Worm (Caenorhabditis elegans) whole organism, midembryonic: ENCODE data around the gene srz-100.

Source experiments
- T22C8.4 ChIP-seq: fragments of 200-800 bp; sonication (Bioruptor generic); IDR thresholded peaks from 2 replicates; pipeline ENCODE4 v1.3.6; 2022; ENCODE audit warnings: missing genetic modification characterization, missing compliant biosample characterization
- cog-1 ChIP-seq: sonication (generic microtip); optimal IDR thresholded peaks from 2 replicates; lab custom pipeline; 2016; ENCODE audit warnings: missing genetic modification characterization, missing compliant biosample characterization
- flt-1 ChIP-seq: fragments of 200-800 bp; sonication (Bioruptor generic); IDR thresholded peaks from 2 replicates; pipeline ENCODE4 v1.3.6; 2022; ENCODE audit warnings: missing genetic modification characterization, missing compliant biosample characterization
- klf-2 ChIP-seq: fragments of 200-800 bp; sonication (Bioruptor generic); conservative IDR thresholded peaks from 2 replicates; pipeline ENCODE4 v1.3.6; 2022; ENCODE audit warnings: missing genetic modification reagents, missing genetic modification characterization, missing compliant biosample characterization
- med-1 ChIP-seq: sonication (generic microtip); optimal IDR thresholded peaks from 2 replicates; lab custom pipeline; 2017; ENCODE audit warnings: missing genetic modification characterization, mild to moderate bottlenecking, missing compliant biosample characterization, antibody characterized with exemption, missing genetic modification reagents; ENCODE audit not compliant: insufficient read depth
- ref-1 ChIP-seq: fragments of 200-800 bp; sonication (Bioruptor generic); conservative IDR thresholded peaks from 2 replicates; pipeline ENCODE4 v1.3.6; 2022; ENCODE audit warnings: missing genetic modification reagents, missing genetic modification characterization, missing compliant biosample characterization
- tab-1 ChIP-seq: fragments of 200-800 bp; sonication (Bioruptor generic); IDR thresholded peaks from 2 replicates; pipeline ENCODE4 v1.3.6; 2022; ENCODE audit warnings: missing genetic modification characterization, missing compliant biosample characterization
- ztf-23 ChIP-seq: fragments of 200-800 bp; sonication (Bioruptor generic); IDR thresholded peaks from 2 replicates; pipeline ENCODE4 v1.3.6; 2022; ENCODE audit warnings: missing genetic modification reagents, missing genetic modification characterization, missing compliant biosample characterization
- ztf-29 ChIP-seq: fragments of 200-800 bp; sonication (Bioruptor generic); IDR thresholded peaks from 2 replicates; pipeline ENCODE4 v1.3.6; 2022; ENCODE audit warnings: missing genetic modification reagents, missing genetic modification characterization, missing compliant biosample characterization

The srz-100 gene

DNA sequence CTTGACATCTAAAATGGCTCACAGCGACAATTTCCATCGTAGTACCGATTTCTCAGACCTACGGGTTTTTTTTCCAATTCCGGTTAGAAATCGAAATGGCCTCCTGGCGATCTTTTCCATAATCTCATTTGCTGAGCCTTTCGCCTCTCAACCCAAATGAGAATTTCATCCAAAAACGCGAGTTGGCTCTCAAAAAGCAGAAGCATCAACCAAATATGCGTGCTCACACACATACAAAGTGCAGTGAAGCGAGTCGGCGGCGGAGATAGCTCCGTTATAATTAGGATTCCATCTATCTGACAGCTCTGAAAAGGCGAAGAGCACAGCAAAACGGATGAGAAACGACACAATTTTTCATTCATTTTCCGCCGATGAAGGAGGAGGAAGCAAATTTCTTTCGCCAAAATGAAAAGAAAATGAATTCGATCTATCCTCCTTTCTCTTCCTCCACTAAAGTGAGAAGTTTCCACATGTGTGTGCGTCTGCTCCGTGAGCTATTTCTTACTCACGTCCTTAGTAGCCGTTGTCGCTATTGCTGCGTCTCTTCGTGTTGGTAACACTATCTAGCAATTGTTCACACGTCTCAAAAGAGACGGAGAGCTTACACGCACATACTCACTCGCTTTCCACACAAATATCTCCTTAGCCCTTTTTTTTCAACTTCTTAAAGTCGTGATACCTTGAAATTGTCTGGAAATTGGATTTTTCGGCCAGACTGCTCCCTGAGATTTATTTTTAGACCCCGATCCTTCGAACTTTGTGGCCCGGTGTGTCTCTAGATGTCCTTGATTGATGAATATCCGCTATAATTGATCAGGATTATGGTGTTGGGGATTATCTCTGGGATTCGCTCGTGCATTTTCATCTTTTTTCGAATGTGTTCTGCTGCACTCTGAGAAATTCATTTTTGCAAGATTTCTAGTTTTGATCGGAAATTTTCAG is 20.7 kb downstream of the srz-100 start:
- TF ChIP-seq cog-1 (tag; lab: Kevin White, UChicago) = no peak
- no peak for TF ChIP-seq med-1 (GFP tag; lab: Kevin White, UChicago)
- TF ChIP-seq tab-1 (GFP tag; lab: Robert Waterston, UW) = no peak
- TF ChIP-seq flt-1 (GFP tag; lab: Robert Waterston, UW) = no peak
- no peak for TF ChIP-seq klf-2
- no peak for TF ChIP-seq T22C8.4 (GFP tag; lab: Robert Waterston, UW)
- no peak for TF ChIP-seq ztf-29 (GFP tag; lab: Robert Waterston, UW)
- TF ChIP-seq ref-1 (GFP tag; lab: Robert Waterston, UW) = no peak
- TF ChIP-seq ztf-23 (GFP tag; lab: Robert Waterston, UW) = no peak

DNA sequence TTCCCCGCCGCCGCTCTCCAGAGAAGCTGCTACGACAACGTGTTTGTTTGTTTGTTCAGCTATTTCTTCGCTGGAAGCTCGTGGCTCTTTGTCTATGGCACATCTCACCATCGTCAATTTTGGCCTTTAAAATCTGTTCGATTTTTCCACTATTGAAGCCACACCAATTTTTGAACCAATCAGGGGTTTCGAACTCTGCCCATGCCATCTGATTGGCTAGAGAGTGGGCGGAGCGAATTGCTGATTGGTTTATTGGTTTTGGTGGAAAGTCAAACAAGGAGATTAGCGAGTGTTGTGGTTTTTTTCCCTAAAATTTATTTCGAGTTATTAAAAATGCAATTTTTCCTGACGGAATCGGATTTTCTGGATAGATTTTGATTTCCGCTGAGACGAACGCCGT is 24.5 kb downstream of the srz-100 start:
- TF ChIP-seq cog-1 (tag; lab: Kevin White, UChicago) (no peak), ref-1 (GFP tag; lab: Robert Waterston, UW) (no peak), T22C8.4 (GFP tag; lab: Robert Waterston, UW) (no peak), tab-1 (GFP tag; lab: Robert Waterston, UW) (no peak), ztf-29 (GFP tag; lab: Robert Waterston, UW) (no peak), ztf-23 (GFP tag; lab: Robert Waterston, UW) (no peak)

DNA sequence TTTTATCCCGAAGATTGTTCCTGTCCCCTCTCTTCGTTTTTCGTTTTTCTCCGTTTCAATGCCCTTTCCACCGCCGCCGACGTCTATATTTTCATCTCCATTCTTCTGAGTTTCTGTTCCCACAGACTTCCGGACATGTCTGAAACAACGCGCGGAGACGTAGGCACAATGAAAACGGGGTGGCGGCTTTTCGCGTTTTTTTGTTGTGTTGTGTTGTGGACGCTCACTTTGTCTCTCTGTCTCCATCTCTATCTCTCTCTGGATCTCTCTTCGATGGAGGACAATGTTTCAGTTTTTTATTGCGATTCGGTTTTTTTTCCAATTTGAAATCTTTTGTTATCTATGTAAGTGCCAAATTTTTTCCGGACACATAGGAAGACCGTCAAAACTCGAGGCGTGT is 28.2 kb downstream of the srz-100 start:
- TF ChIP-seq klf-2 = no peak
- no peak for TF ChIP-seq ztf-29 (GFP tag; lab: Robert Waterston, UW)
- no peak for TF ChIP-seq T22C8.4 (GFP tag; lab: Robert Waterston, UW)
- TF ChIP-seq cog-1 (tag; lab: Kevin White, UChicago) = no peak
- TF ChIP-seq tab-1 (GFP tag; lab: Robert Waterston, UW) = no peak
- TF ChIP-seq ztf-23 (GFP tag; lab: Robert Waterston, UW) = no peak
- no peak for TF ChIP-seq med-1 (GFP tag; lab: Kevin White, UChicago)
- no peak for TF ChIP-seq flt-1 (GFP tag; lab: Robert Waterston, UW)
- no peak for TF ChIP-seq ref-1 (GFP tag; lab: Robert Waterston, UW)

DNA sequence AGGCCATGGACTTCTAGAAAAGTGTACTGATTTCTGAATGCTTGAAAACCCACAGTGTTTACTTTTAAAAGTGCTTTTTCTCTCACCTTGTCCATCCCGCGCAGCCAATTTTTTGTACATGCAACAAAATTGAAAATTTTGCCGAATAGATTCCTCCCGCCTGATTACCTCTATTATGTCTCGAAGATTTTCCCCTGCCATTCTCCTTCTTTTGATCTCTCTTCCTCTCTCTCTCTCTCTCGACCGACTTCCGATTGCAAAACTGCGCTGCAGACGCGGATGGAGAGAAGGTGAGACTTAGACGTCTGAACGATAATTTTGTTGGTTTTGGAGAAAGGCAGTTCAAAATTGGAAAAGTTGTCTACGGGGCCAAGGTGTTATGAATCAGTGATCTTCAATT is 42.7 kb downstream of the srz-100 start:
- no peak for TF ChIP-seq flt-1 (GFP tag; lab: Robert Waterston, UW)
- TF ChIP-seq ztf-23 (GFP tag; lab: Robert Waterston, UW) = no peak
- no peak for TF ChIP-seq klf-2
- no peak for TF ChIP-seq tab-1 (GFP tag; lab: Robert Waterston, UW)
- TF ChIP-seq T22C8.4 (GFP tag; lab: Robert Waterston, UW) = no peak
- TF ChIP-seq med-1 (GFP tag; lab: Kevin White, UChicago) = no peak
- no peak for TF ChIP-seq ref-1 (GFP tag; lab: Robert Waterston, UW)
- no peak for TF ChIP-seq cog-1 (tag; lab: Kevin White, UChicago)
- TF ChIP-seq ztf-29 (GFP tag; lab: Robert Waterston, UW) = no peak

DNA sequence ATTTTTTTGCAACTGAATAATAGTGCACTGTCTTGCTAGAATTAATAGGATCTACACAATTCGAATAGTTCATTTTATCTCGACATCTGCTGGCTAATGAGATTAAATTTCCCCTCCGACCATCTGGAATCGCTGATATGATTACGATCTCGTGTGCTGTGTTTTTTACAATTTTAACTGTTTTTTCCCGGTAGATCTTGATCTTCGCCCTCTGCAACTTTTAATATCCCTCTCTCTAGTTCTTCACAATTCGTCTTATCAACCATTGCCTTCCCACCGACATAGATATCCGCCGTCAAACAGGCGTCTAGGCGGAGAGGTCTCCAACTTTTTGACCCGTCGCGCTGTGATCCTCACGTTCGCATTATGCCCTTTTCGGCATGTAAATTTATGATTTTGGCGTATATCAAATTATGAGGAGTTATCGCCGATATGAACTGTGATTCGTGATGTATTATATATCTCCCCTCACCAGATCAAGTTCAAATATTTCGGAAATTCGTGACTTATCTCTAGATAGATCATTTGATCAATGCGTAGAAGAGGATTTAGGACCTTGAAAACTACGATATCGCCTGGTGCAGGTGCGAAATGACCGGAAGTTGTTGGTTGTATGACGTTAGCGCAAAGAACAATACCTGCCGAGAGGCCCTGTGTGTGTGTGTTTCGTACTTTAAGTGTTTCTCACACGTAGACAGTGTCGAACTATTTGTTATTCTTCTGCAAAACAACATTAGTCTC is 47.0 kb downstream of the srz-100 start:
- no peak for TF ChIP-seq cog-1 (tag; lab: Kevin White, UChicago)
- no peak for TF ChIP-seq klf-2
- TF ChIP-seq T22C8.4 (GFP tag; lab: Robert Waterston, UW) = no peak
- no peak for TF ChIP-seq ztf-23 (GFP tag; lab: Robert Waterston, UW)
- no peak for TF ChIP-seq flt-1 (GFP tag; lab: Robert Waterston, UW)
- no peak for TF ChIP-seq med-1 (GFP tag; lab: Kevin White, UChicago)
- no peak for TF ChIP-seq ztf-29 (GFP tag; lab: Robert Waterston, UW)
- no peak for TF ChIP-seq ref-1 (GFP tag; lab: Robert Waterston, UW)
- no peak for TF ChIP-seq tab-1 (GFP tag; lab: Robert Waterston, UW)

DNA sequence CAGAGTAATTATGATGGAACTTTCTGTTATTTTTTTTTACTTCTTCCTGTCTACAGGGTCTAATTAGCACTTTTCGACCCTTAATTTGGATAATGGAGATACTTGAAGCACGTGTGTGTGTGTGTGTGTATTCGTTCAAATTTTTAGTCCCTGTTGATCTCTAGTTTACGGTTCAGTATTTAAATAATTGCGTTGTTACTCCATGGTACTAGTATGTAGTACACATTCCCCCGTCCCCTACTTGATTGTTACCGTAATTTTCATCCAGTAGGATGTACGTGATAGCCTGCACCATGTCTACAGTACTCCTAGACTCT is 47.5 kb downstream of the srz-100 start:
- no peak for TF ChIP-seq ztf-23 (GFP tag; lab: Robert Waterston, UW)
- no peak for TF ChIP-seq tab-1 (GFP tag; lab: Robert Waterston, UW)
- no peak for TF ChIP-seq flt-1 (GFP tag; lab: Robert Waterston, UW)
- TF ChIP-seq klf-2 = no peak
- no peak for TF ChIP-seq T22C8.4 (GFP tag; lab: Robert Waterston, UW)
- TF ChIP-seq ztf-29 (GFP tag; lab: Robert Waterston, UW) = no peak
- TF ChIP-seq ref-1 (GFP tag; lab: Robert Waterston, UW) = no peak
- no peak for TF ChIP-seq med-1 (GFP tag; lab: Kevin White, UChicago)
- no peak for TF ChIP-seq cog-1 (tag; lab: Kevin White, UChicago)

DNA sequence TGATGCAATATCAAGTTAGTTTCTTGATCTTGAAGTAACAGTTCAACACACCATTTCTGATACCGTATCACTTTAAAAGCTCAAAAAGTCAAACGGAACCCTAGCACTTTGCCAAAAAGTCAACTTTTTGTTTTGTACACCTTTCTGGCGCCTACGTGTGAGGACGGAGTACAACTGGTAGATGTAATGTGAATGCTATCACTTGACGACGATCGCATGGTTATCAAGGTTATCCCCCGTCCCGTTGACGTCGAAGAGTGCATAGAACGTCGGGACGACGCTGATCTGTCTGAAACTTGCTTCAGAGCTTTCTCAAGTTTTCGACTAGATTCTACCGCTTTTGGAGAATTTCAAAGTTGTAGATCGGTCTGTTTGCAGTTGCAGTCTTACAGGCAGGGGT is 48.3 kb downstream of the srz-100 start:
- TF ChIP-seq ztf-29 (GFP tag; lab: Robert Waterston, UW) = no peak
- TF ChIP-seq klf-2 = no peak
- no peak for TF ChIP-seq cog-1 (tag; lab: Kevin White, UChicago)
- no peak for TF ChIP-seq med-1 (GFP tag; lab: Kevin White, UChicago)
- TF ChIP-seq ref-1 (GFP tag; lab: Robert Waterston, UW) = no peak
- no peak for TF ChIP-seq flt-1 (GFP tag; lab: Robert Waterston, UW)
- TF ChIP-seq ztf-23 (GFP tag; lab: Robert Waterston, UW) = no peak
- TF ChIP-seq T22C8.4 (GFP tag; lab: Robert Waterston, UW) = no peak
- TF ChIP-seq tab-1 (GFP tag; lab: Robert Waterston, UW) = no peak

DNA sequence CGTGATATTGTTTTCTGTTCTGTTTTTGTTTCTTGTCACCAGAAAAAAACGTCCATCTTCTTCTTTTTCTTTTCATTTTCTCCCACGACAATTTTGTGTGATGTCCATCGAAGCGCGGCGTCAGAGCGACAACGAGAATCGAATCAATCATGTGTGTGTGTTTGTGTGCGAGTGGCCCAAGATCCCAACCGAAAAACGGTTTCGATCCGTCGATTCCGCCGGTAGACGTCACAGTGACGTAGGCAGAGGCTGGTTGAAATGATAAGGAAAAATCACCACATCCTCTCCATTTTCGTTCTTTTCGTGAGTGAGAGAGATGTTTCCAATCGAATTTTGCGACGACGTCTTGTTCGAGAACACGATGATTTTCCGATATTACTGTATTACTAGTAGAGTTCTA is 48.9 kb downstream of the srz-100 start:
- no peak for TF ChIP-seq ref-1 (GFP tag; lab: Robert Waterston, UW)
- TF ChIP-seq ztf-23 (GFP tag; lab: Robert Waterston, UW) = no peak
- TF ChIP-seq cog-1 (tag; lab: Kevin White, UChicago) = no peak
- TF ChIP-seq flt-1 (GFP tag; lab: Robert Waterston, UW) = no peak
- TF ChIP-seq ztf-29 (GFP tag; lab: Robert Waterston, UW) = no peak
- no peak for TF ChIP-seq tab-1 (GFP tag; lab: Robert Waterston, UW)
- no peak for TF ChIP-seq T22C8.4 (GFP tag; lab: Robert Waterston, UW)
- TF ChIP-seq klf-2 = no peak
- TF ChIP-seq med-1 (GFP tag; lab: Kevin White, UChicago) = no peak
